ENCODE assay signal across 1 worm cellular context in the genomic region with DNA sequence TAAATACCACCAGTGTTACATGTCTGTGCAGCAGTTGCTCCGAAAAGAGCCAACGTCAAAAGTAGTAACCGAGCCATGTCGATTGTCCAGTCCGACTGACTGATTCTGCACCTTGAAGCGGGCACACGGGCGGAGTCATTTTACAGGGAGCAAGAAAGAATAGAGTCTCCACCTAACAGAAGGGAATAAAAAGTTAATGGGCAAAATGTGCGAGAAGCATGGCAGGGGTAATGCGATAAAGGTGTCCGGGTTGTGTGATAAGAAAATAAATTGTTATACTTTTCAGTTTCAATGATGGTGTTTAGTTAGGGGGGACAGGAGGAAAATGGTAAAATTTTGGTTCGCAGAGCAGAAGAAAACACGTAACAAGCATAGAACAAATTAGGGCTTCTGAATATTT.
TF ChIP-seq lines count a peak whose summit lies in the region.

A gene (minus strand): TSS at position 109 of the 400 bp plus-strand sequence.

TF ChIP-seq in whole organism, L4 larva, 104 proteins besides CTCF, POLR2A, EP300 and RAD21 (continued from another document):
- TF ChIP-seq nhr-76 (tag; optimal IDR thresholded peaks at IDR 0.05; lab: Kevin White, UChicago) (no peak), D1046.2 (GFP tag; IDR thresholded peaks at IDR 0.05; lab: Robert Waterston, UW) (no peak), daf-12 (tag; optimal IDR thresholded peaks at IDR 0.05; lab: Kevin White, UChicago) (no peak), spr-3 (GFP tag; optimal IDR thresholded peaks at IDR 0.05; lab: Kevin White, UChicago) (no peak), lir-3 (tag; optimal IDR thresholded peaks at IDR 0.05; lab: Kevin White, UChicago) (no peak), T26A8.4 (GFP tag; IDR thresholded peaks at IDR 0.05; lab: Robert Waterston, UW) (no peak), nhr-6 (tag; optimal IDR thresholded peaks at IDR 0.05; lab: Kevin White, UChicago) (no peak), dmd-9 (GFP tag; IDR thresholded peaks at IDR 0.05; lab: Robert Waterston, UW) (no peak), lin-1 (GFP tag; IDR thresholded peaks at IDR 0.05; lab: Robert Waterston, UW) (0 out of 2 replicates have a peak, but pooled peaks have one; percentile 14), mxl-2 (GFP tag; conservative IDR thresholded peaks at IDR 0.05; lab: Robert Waterston, UW) (no peak), cey-2 (tag; optimal IDR thresholded peaks at IDR 0.05; lab: Kevin White, UChicago; ENCODE audit: borderline replicate concordance, insufficient read depth) (no peak), duxl-1 (tag; optimal IDR thresholded peaks at IDR 0.05; lab: Kevin White, UChicago; ENCODE audit: poor library complexity) (no peak), mdl-1 (tag; optimal IDR thresholded peaks at IDR 0.05; lab: Kevin White, UChicago) (no peak), nhr-42 (GFP tag; IDR thresholded peaks at IDR 0.05; lab: Robert Waterston, UW) (no peak), lsy-2 (tag; optimal IDR thresholded peaks at IDR 0.05; lab: Kevin White, UChicago) (no peak), daf-19 (GFP tag; conservative IDR thresholded peaks at IDR 0.05; lab: Robert Waterston, UW) (no peak), nhr-48 (tag; optimal IDR thresholded peaks at IDR 0.05; lab: Kevin White, UChicago) (no peak), aly-2 (tag; optimal IDR thresholded peaks at IDR 0.05; lab: Kevin White, UChicago) (no peak), lin-29 (GFP tag; IDR thresholded peaks at IDR 0.05; lab: Robert Waterston, UW) (no peak), ceh-44 (GFP tag; IDR thresholded peaks at IDR 0.05; lab: Robert Waterston, UW) (no peak), ceh-62 (tag; optimal IDR thresholded peaks at IDR 0.05; lab: Kevin White, UChicago) (no peak), zfp-2 (tag; optimal IDR thresholded peaks at IDR 0.05; lab: Kevin White, UChicago) (no peak), hif-1 (tag; optimal IDR thresholded peaks at IDR 0.05; lab: Kevin White, UChicago) (no peak), nhr-102 (tag; optimal IDR thresholded peaks at IDR 0.05; lab: Kevin White, UChicago) (no peak), F49E8.2 (tag; optimal IDR thresholded peaks at IDR 0.05; lab: Kevin White, UChicago; ENCODE audit: borderline replicate concordance) (no peak), nhr-25 (tag; optimal IDR thresholded peaks at IDR 0.05; lab: Kevin White, UChicago; ENCODE audit: borderline replicate concordance, insufficient read depth) (no peak), ctbp-1 (GFP tag; IDR thresholded peaks at IDR 0.05; lab: Robert Waterston, UW) (no peak), nhr-10 (tag; optimal IDR thresholded peaks at IDR 0.05; lab: Kevin White, UChicago) (no peak)
